Worm (Caenorhabditis elegans) whole organism, late embryonic: Measurements from ENCODE around the gene sdz-13.
A peak's percentile ranks its signal among the peaks of the same experiment; 100 is the strongest.

Experiments
- Y22D7AL.16 ChIP-seq: sonication (generic microtip); optimal IDR thresholded peaks from 2 replicates; lab custom pipeline; 2016; ENCODE audit warnings: missing genetic modification characterization, missing compliant biosample characterization
- ahr-1 ChIP-seq: sonication (generic microtip); optimal IDR thresholded peaks from 2 replicates; lab custom pipeline; 2016; ENCODE audit warnings: missing genetic modification characterization, missing compliant biosample characterization
- ceh-30 ChIP-seq: fragments of 150-350 bp; optimal IDR thresholded peaks from 2 replicates; lab custom pipeline; 2014; ENCODE audit warnings: missing biosample characterization, missing genetic modification characterization
- ceh-48 ChIP-seq: sonication (generic microtip); optimal IDR thresholded peaks from 2 replicates; lab custom pipeline; 2016; ENCODE audit warnings: missing genetic modification characterization, inconsistent platforms, missing compliant biosample characterization
- dmd-4 ChIP-seq: sonication (generic microtip); optimal IDR thresholded peaks from 2 replicates; lab custom pipeline; 2016; ENCODE audit warnings: borderline replicate concordance, missing genetic modification characterization, missing compliant biosample characterization
- hlh-30 ChIP-seq: sonication (generic microtip); optimal IDR thresholded peaks from 2 replicates; lab custom pipeline; 2017; ENCODE audit warnings: antibody characterized with exemption, missing genetic modification characterization, missing compliant biosample characterization; ENCODE audit not compliant: insufficient read depth
- lin-11 ChIP-seq: fragments of 200-800 bp; sonication (Bioruptor generic); optimal IDR thresholded peaks from 2 replicates; lab custom pipeline; 2018; ENCODE audit warnings: mild to moderate bottlenecking, missing genetic modification characterization, missing compliant biosample characterization
- madf-2 ChIP-seq: sonication (generic microtip); optimal IDR thresholded peaks from 2 replicates; lab custom pipeline; 2017; ENCODE audit warnings: missing genetic modification characterization, missing compliant biosample characterization
- unc-55 ChIP-seq: sonication (generic microtip); optimal IDR thresholded peaks from 2 replicates; lab custom pipeline; 2017; ENCODE audit warnings: missing biosample characterization, missing genetic modification reagents, missing genetic modification characterization

DNA sequence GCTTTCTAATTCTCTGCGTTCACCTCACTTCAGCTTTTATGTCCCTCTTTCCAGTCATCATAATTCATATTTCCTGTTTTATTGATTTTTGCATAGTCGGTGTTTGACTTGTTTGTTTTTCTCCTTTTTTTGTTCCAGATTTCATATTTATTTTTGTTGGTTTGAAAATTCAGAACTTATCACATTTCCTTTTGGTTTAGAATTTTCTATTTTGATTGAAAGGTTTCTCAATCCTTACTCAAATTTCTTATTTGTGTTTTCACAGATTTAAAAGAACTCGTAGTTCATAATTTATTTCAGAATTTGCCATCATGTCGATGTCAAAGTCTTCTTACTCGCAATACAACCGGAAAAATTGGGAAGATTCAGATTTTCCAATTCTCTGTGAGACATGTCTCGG lies 18.3 kb downstream of the sdz-13 start, which contains the start of gene rbm-22:
- TF ChIP-seq madf-2 (tag; lab: Kevin White, UChicago) (no peak), unc-55 (GFP tag; lab: Kevin White, UChicago) (no peak), ceh-48 (tag; lab: Kevin White, UChicago) (peak; percentile 5), lin-11 (no peak), ceh-30 (tag; lab: Kevin White, UChicago) (no peak), dmd-4 (tag; lab: Kevin White, UChicago) (no peak), hlh-30 (tag; lab: Kevin White, UChicago) (no peak), ahr-1 (no peak), Y22D7AL.16 (tag; lab: Kevin White, UChicago) (no peak)
